Fruit fly (Drosophila melanogaster) whole organism, embryonic: Measurements from ENCODE around the gene H2.0.

ENCODE experiments used
- ATbp ChIP-seq: fragments of 200-800 bp; sonication (Bioruptor generic); optimal IDR thresholded peaks from 2 replicates; lab custom pipeline; 2017; ENCODE audit warnings: missing biosample characterization, mild to moderate bottlenecking, missing genetic modification characterization, missing genetic modification reagents
- Awh ChIP-seq: fragments of 200-800 bp; sonication (Bioruptor generic); IDR thresholded peaks from 2 replicates; pipeline ENCODE4, ENCODE4 v1.3.6; 2022; ENCODE audit warnings: missing biosample characterization, missing genetic modification characterization
- B-H2 ChIP-seq: fragments of 200-800 bp; sonication (Bioruptor generic); optimal IDR thresholded peaks from 2 replicates; lab custom pipeline; 2018; ENCODE audit warnings: missing biosample characterization, mild to moderate bottlenecking, missing genetic modification characterization
- Bdp1 ChIP-seq: fragments of 200-800 bp; sonication (Bioruptor generic); optimal IDR thresholded peaks from 3 replicates; lab custom pipeline; 2016; ENCODE audit warnings: missing biosample characterization, missing genetic modification characterization
- CG11695 ChIP-seq: fragments of 200-800 bp; sonication (Bioruptor generic); IDR thresholded peaks from 3 replicates; pipeline ENCODE4 v1.3.6; 2022; ENCODE audit warnings: missing biosample characterization, missing genetic modification characterization
- CG12299 ChIP-seq: fragments of 200-800 bp; sonication (Bioruptor generic); optimal IDR thresholded peaks from 2 replicates; lab custom pipeline; 2018; ENCODE audit warnings: missing biosample characterization, mild to moderate bottlenecking, missing genetic modification characterization
- CG12391 ChIP-seq: fragments of 200-800 bp; sonication (Bioruptor generic); optimal IDR thresholded peaks from 3 replicates; lab custom pipeline; 2018; ENCODE audit warnings: missing biosample characterization, mild to moderate bottlenecking, missing genetic modification characterization, moderate library complexity
- CG14050 ChIP-seq: fragments of 200-800 bp; sonication (Bioruptor generic); IDR thresholded peaks from 3 replicates; pipeline ENCODE4 v1.3.6; 2022; ENCODE audit warnings: missing biosample characterization, missing genetic modification characterization
- CG15601 ChIP-seq: fragments of 200-800 bp; sonication (Bioruptor generic); optimal IDR thresholded peaks from 3 replicates; lab custom pipeline; 2019; ENCODE audit warnings: missing biosample characterization, mild to moderate bottlenecking, missing genetic modification characterization, moderate library complexity
- CG17359 ChIP-seq: fragments of 200-800 bp; sonication (Bioruptor generic); optimal IDR thresholded peaks from 3 replicates; lab custom pipeline; 2018; ENCODE audit warnings: missing biosample characterization, mild to moderate bottlenecking, missing genetic modification characterization, moderate library complexity
- CG18619 ChIP-seq: fragments of 200-800 bp; sonication (Bioruptor generic); optimal IDR thresholded peaks from 3 replicates; lab custom pipeline; 2017; ENCODE audit warnings: missing biosample characterization, mild to moderate bottlenecking, missing genetic modification characterization
- CG2120 ChIP-seq: fragments of 200-800 bp; sonication (Bioruptor generic); optimal IDR thresholded peaks from 3 replicates; lab custom pipeline; 2016; ENCODE audit warnings: missing biosample characterization, missing genetic modification characterization
- CG2199 ChIP-seq: fragments of 200-800 bp; sonication (Bioruptor generic); IDR thresholded peaks from 3 replicates; pipeline ENCODE4 v1.3.6; 2022; ENCODE audit warnings: missing biosample characterization, missing genetic modification characterization
- CG32767 ChIP-seq: fragments of 200-800 bp; sonication (Bioruptor generic); IDR thresholded peaks from 2 replicates; pipeline ENCODE4 v1.3.6; 2022; ENCODE audit warnings: missing biosample characterization, missing genetic modification characterization
- CG33557 ChIP-seq: fragments of 200-800 bp; sonication (Bioruptor generic); optimal IDR thresholded peaks from 2 replicates; lab custom pipeline; 2019; ENCODE audit warnings: missing biosample characterization, mild to moderate bottlenecking, missing genetic modification characterization, moderate library complexity
- CG42726 ChIP-seq: fragments of 200-800 bp; sonication (Bioruptor generic); IDR thresholded peaks from 2 replicates; pipeline ENCODE4 v1.3.6; 2022; ENCODE audit warnings: missing biosample characterization, missing genetic modification characterization; ENCODE audit not compliant: partially characterized antibody
- CG7963 ChIP-seq: fragments of 200-800 bp; sonication (Bioruptor generic); IDR thresholded peaks from 3 replicates; pipeline ENCODE4 v1.3.6; 2022; ENCODE audit warnings: missing biosample characterization, missing genetic modification characterization; ENCODE audit not compliant: partially characterized antibody
- E2f2 ChIP-seq: fragments of 200-800 bp; sonication (Bioruptor generic); IDR thresholded peaks from 2 replicates; pipeline ENCODE4 v1.3.6; 2022; ENCODE audit warnings: missing biosample characterization, missing genetic modification characterization
- Fer1 ChIP-seq: fragments of 200-800 bp; sonication (Bioruptor generic); optimal IDR thresholded peaks from 2 replicates; lab custom pipeline; 2017; ENCODE audit warnings: missing biosample characterization, mild to moderate bottlenecking, missing genetic modification characterization
- H15 ChIP-seq: fragments of 200-800 bp; sonication (Bioruptor generic); IDR thresholded peaks from 3 replicates; pipeline ENCODE4 v1.3.6; 2022; ENCODE audit warnings: missing biosample characterization, missing genetic modification characterization
- HHEX ChIP-seq: fragments of 200-800 bp; sonication (Bioruptor generic); optimal IDR thresholded peaks from 3 replicates; lab custom pipeline; 2017; ENCODE audit warnings: missing biosample characterization, mild to moderate bottlenecking, missing genetic modification characterization, missing genetic modification reagents
- HLH54F ChIP-seq: fragments of 200-800 bp; sonication (Bioruptor generic); optimal IDR thresholded peaks from 3 replicates; lab custom pipeline; 2016; ENCODE audit warnings: missing biosample characterization, missing genetic modification characterization
- Lim3 ChIP-seq: fragments of 200-800 bp; sonication (Bioruptor generic); IDR thresholded peaks from 2 replicates; pipeline ENCODE4 v1.3.6; 2022; ENCODE audit warnings: missing biosample characterization, missing genetic modification characterization
- Med ChIP-seq: fragments of 200-800 bp; sonication (Bioruptor generic); peaks from one replicate; lab custom pipeline; 2016; ENCODE audit warnings: missing biosample characterization, missing genetic modification characterization, mild to moderate bottlenecking, inconsistent platforms, moderate library complexity
- Poxn ChIP-seq: fragments of 200-800 bp; sonication (Bioruptor generic); IDR thresholded peaks from 2 replicates; pipeline ENCODE4 v1.3.6; 2022; ENCODE audit warnings: missing biosample characterization, missing genetic modification characterization
- cas ChIP-seq: fragments of 200-800 bp; sonication (Bioruptor generic); IDR thresholded peaks from 2 replicates; pipeline ENCODE4 v1.3.6; 2022; ENCODE audit warnings: missing biosample characterization, missing genetic modification characterization
- chif ChIP-seq, 2 experiments: fragments of 200-800 bp; sonication (Bioruptor generic); optimal IDR thresholded peaks; 3 replicates each; lab custom pipeline; 2016; ENCODE audit warnings: missing biosample characterization in 2 of 2, missing genetic modification characterization in 2 of 2
- chinmo ChIP-seq: fragments of 200-800 bp; sonication (Bioruptor generic); IDR thresholded peaks from 4 replicates; pipeline ENCODE4 v1.3.6; 2022; ENCODE audit warnings: missing biosample characterization, missing genetic modification characterization; ENCODE audit not compliant: partially characterized antibody
- crp ChIP-seq, 2 experiments: fragments of 200-800 bp; sonication (Bioruptor generic); optimal IDR thresholded peaks; 2 replicates in 1 of 2; 3 replicates in 1 of 2; lab custom pipeline; 2017; ENCODE audit warnings: missing biosample characterization in 2 of 2, missing genetic modification characterization in 2 of 2, mild to moderate bottlenecking in 1 of 2, moderate library complexity in 1 of 2
- dimm ChIP-seq: fragments of 200-800 bp; sonication (Bioruptor generic); IDR thresholded peaks from 2 replicates; pipeline ENCODE4 v1.3.6; 2022; ENCODE audit warnings: missing biosample characterization, missing genetic modification characterization
- eve ChIP-seq, 2 experiments: fragments of >200 bp; optimal IDR thresholded peaks; 2 replicates each; lab custom pipeline; 2017; ENCODE audit warnings: missing biosample characterization in 2 of 2, missing genetic modification characterization in 2 of 2
- ewg ChIP-seq: fragments of 200-800 bp; sonication (Bioruptor generic); optimal IDR thresholded peaks from 3 replicates; lab custom pipeline; 2017; ENCODE audit warnings: mild to moderate bottlenecking, missing biosample characterization, missing genetic modification reagents, missing genetic modification characterization
- fd102C ChIP-seq: fragments of 200-800 bp; sonication (Bioruptor generic); optimal IDR thresholded peaks from 2 replicates; lab custom pipeline; 2018; ENCODE audit warnings: missing biosample characterization, mild to moderate bottlenecking, missing genetic modification characterization, moderate library complexity
- grau ChIP-seq: fragments of 200-800 bp; optimal IDR thresholded peaks from 3 replicates; lab custom pipeline; 2019; ENCODE audit warnings: missing biosample characterization, mild to moderate bottlenecking, missing genetic modification characterization, moderate library complexity
- grn ChIP-seq: fragments of 200-800 bp; sonication (Bioruptor generic); optimal IDR thresholded peaks from 3 replicates; lab custom pipeline; 2017; ENCODE audit warnings: missing biosample characterization, missing genetic modification characterization
- hkb ChIP-seq, 2 experiments: fragments of 200-800 bp in 1 of 2; fragments of >200 bp in 1 of 2; sonication (Bioruptor generic) in 1 of 2; IDR thresholded peaks in 1 of 2; optimal IDR thresholded peaks in 1 of 2; 2 replicates each; pipeline versions ENCODE4 v1.3.6 to Lab custom; 2017 to 2022; ENCODE audit warnings: missing biosample characterization in 1 of 2, missing genetic modification characterization in 1 of 2
- inv ChIP-seq: fragments of 200-800 bp; sonication (Bioruptor generic); IDR thresholded peaks from 2 replicates; pipeline ENCODE4 v1.3.6; 2022; ENCODE audit warnings: missing biosample characterization, missing genetic modification characterization; ENCODE audit not compliant: partially characterized antibody
- ken ChIP-seq: fragments of 200-800 bp; sonication (Bioruptor generic); IDR thresholded peaks from 3 replicates; pipeline ENCODE4 v1.3.6; 2022; ENCODE audit warnings: missing biosample characterization, missing genetic modification characterization
- lmd ChIP-seq: fragments of 200-800 bp; sonication (Bioruptor generic); IDR thresholded peaks from 2 replicates; pipeline ENCODE4 v1.3.6; 2022; ENCODE audit warnings: missing biosample characterization, missing genetic modification characterization
- lola ChIP-seq, 3 experiments: fragments of >200 bp in 2 of 3; fragments of 200-800 bp in 1 of 3; sonication (Bioruptor generic) in 1 of 3; optimal IDR thresholded peaks; 2 replicates each; lab custom pipeline; 2017 to 2019; ENCODE audit warnings: missing biosample characterization in 3 of 3, missing genetic modification characterization in 3 of 3, mild to moderate bottlenecking in 1 of 3, moderate library complexity in 1 of 3
- nerfin-1 ChIP-seq: fragments of 200-800 bp; sonication (Bioruptor generic); optimal IDR thresholded peaks from 3 replicates; lab custom pipeline; 2019; ENCODE audit warnings: missing biosample characterization, mild to moderate bottlenecking, missing genetic modification characterization, moderate library complexity
- pho ChIP-seq: fragments of 200-800 bp; sonication (Bioruptor generic); optimal IDR thresholded peaks from 2 replicates; lab custom pipeline; 2016; ENCODE audit warnings: missing biosample characterization, missing genetic modification characterization
- repo ChIP-seq: fragments of 200-800 bp; sonication (Bioruptor generic); optimal IDR thresholded peaks from 2 replicates; lab custom pipeline; 2016; ENCODE audit warnings: missing biosample characterization, missing genetic modification characterization
- row ChIP-seq: fragments of 200-800 bp; sonication (Bioruptor generic); IDR thresholded peaks from 3 replicates; pipeline ENCODE4 v1.3.6; 2022; ENCODE audit warnings: missing biosample characterization, missing genetic modification characterization
- ssp ChIP-seq: fragments of 200-800 bp; sonication (Bioruptor generic); IDR thresholded peaks from 2 replicates; pipeline ENCODE4 v1.3.6; 2022; ENCODE audit warnings: missing biosample characterization, missing genetic modification characterization
- stc ChIP-seq: fragments of 200-800 bp; sonication (Bioruptor generic); IDR thresholded peaks from 2 replicates; pipeline ENCODE4 v1.3.6; 2022; ENCODE audit warnings: missing biosample characterization, missing genetic modification characterization
- sug ChIP-seq: fragments of 200-800 bp; optimal IDR thresholded peaks from 2 replicates; lab custom pipeline; 2019; ENCODE audit warnings: missing biosample characterization, mild to moderate bottlenecking, missing genetic modification characterization, moderate library complexity
- tx ChIP-seq: fragments of 200-800 bp; sonication (Bioruptor generic); optimal IDR thresholded peaks from 2 replicates; lab custom pipeline; 2016; ENCODE audit warnings: missing biosample characterization, missing genetic modification characterization
- unpg ChIP-seq: fragments of 200-800 bp; sonication (Bioruptor generic); optimal IDR thresholded peaks from 3 replicates; lab custom pipeline; 2018; ENCODE audit warnings: missing biosample characterization, mild to moderate bottlenecking, missing genetic modification characterization, moderate library complexity
- z ChIP-seq: fragments of 200-800 bp; sonication (Bioruptor generic); IDR thresholded peaks from 3 replicates; pipeline ENCODE4 v1.3.6; 2022; ENCODE audit warnings: missing biosample characterization, missing genetic modification characterization

Gene H2.0

DNA sequence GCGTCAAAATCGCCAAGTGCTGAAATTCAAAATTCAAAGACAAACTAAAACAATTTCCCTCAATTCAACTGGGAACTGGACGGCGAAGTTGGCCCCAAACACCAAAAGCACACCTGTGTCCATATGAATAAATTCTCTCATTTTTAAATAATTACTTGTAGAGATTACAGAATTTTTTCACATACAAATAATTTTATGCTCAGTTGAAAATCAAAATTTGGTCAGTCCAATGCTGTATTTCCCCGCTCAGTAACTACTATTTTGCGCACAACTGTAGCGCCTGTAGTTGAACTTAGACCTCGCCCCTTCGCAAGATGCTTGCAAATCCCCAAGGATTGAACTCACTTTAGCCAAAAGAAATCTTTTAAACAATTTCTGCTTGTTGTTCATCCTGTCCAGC lies 9.5 kb upstream of the H2.0 start (continued):
- TF ChIP-seq chinmo (no peak), lmd (GFP tag; lab: Robert Waterston, UW) (peak; percentile 42; the same call in 1 of the 2 replicates), CG15601 (tag; lab: Kevin White, UChicago) (no peak), H15 (GFP tag; lab: Robert Waterston, UW) (no peak), CG7963 (GFP tag; lab: Robert Waterston, UW) (no peak), ssp (no peak), HLH54F (GFP tag; lab: Kevin White, UChicago) (no peak), CG42726 (no peak), hkb (optimal IDR thresholded peaks at IDR 0.05; lab: Kevin White, UChicago) (no peak), hkb (GFP tag; IDR thresholded peaks at IDR 0.05; lab: Robert Waterston, UW) (peak; percentile 61; the same call in 1 of the 2 replicates), HHEX (no peak), fd102C (GFP tag; lab: Kevin White, UChicago) (no peak), Awh (GFP tag; lab: Robert Waterston, UW) (no peak), CG2120 (GFP tag; lab: Kevin White, UChicago) (peak; percentile 25), unpg (peak; percentile 10), crp (GFP tag; optimal IDR thresholded peaks at IDR 0.05; lab: Kevin White, UChicago) (no peak), z (GFP tag; lab: Robert Waterston, UW) (no peak), CG18619 (GFP tag; lab: Kevin White, UChicago) (no peak), ATbp (GFP tag; lab: Kevin White, UChicago) (peak; percentile 33), B-H2 (GFP tag; lab: Kevin White, UChicago) (no peak), ewg (GFP tag; lab: Kevin White, UChicago) (no peak), chif (GFP tag; optimal IDR thresholded peaks at IDR 0.05; lab: Kevin White, UChicago) (peak in 1 of 2 experiments; percentile 4), Poxn (GFP tag; lab: Robert Waterston, UW) (no peak), nerfin-1 (no peak), eve (GFP tag; optimal IDR thresholded peaks at IDR 0.05; lab: Kevin White, UChicago) (no peak), grau (tag; lab: Kevin White, UChicago) (no peak), E2f2 (GFP tag; lab: Robert Waterston, UW) (0 out of 2 replicates have a peak, but pooled peaks have one; percentile 11), sug (tag; lab: Kevin White, UChicago) (no peak), CG17359 (tag; lab: Kevin White, UChicago) (no peak), dimm (GFP tag; lab: Robert Waterston, UW) (0 out of 2 replicates have a peak, but pooled peaks have one; percentile 35), CG32767 (GFP tag; lab: Robert Waterston, UW) (no peak), Med (peak; percentile 70), stc (GFP tag; lab: Robert Waterston, UW) (no peak), repo (GFP tag; lab: Kevin White, UChicago) (no peak), CG12391 (tag; lab: Kevin White, UChicago) (peak; percentile 23), Lim3 (GFP tag; lab: Robert Waterston, UW) (no peak), Bdp1 (no peak), CG11695 (GFP tag; lab: Robert Waterston, UW) (0 out of 3 replicates have a peak, but pooled peaks have one; percentile 27), Fer1 (GFP tag; lab: Kevin White, UChicago) (no peak), row (peak; percentile 61), pho (GFP tag; lab: Kevin White, UChicago) (no peak), inv (GFP tag; lab: Robert Waterston, UW) (no peak), CG12299 (tag; lab: Kevin White, UChicago) (no peak), CG33557 (GFP tag; lab: Kevin White, UChicago) (no peak), lola (GFP tag; optimal IDR thresholded peaks at IDR 0.05; lab: Kevin White, UChicago) (no peak), CG2199 (GFP tag; lab: Robert Waterston, UW) (no peak), ken (GFP tag; lab: Robert Waterston, UW) (peak; percentile 53; the same call in 1 of the 3 replicates), CG14050 (GFP tag; lab: Robert Waterston, UW) (no peak; the same call in 2 of the 3 replicates), tx (GFP tag; lab: Kevin White, UChicago) (no peak), cas (GFP tag; lab: Robert Waterston, UW) (no peak), grn (GFP tag; lab: Kevin White, UChicago) (no peak)
